Fruit fly (Drosophila melanogaster) whole organism, embryonic: Measurements from ENCODE around the gene Nepl7.

ENCODE experiments used
- Aef1 ChIP-seq: fragments of 200-800 bp; sonication (Bioruptor generic); IDR thresholded peaks from 3 replicates; pipeline ENCODE4 v1.3.6; 2022; ENCODE audit warnings: missing biosample characterization, missing genetic modification characterization
- Blimp-1 ChIP-seq: fragments of 200-800 bp; sonication (Bioruptor generic); optimal IDR thresholded peaks from 3 replicates; lab custom pipeline; 2018; ENCODE audit warnings: missing biosample characterization, missing genetic modification characterization, mild to moderate bottlenecking, moderate library complexity, missing genetic modification reagents
- CG10267 ChIP-seq: fragments of 200-800 bp; sonication (Bioruptor generic); optimal IDR thresholded peaks from 2 replicates; lab custom pipeline; 2018; ENCODE audit warnings: missing biosample characterization, mild to moderate bottlenecking, missing genetic modification characterization, moderate library complexity
- CG12071 ChIP-seq: fragments of 200-800 bp; sonication (Bioruptor generic); optimal IDR thresholded peaks from 3 replicates; lab custom pipeline; 2018; ENCODE audit warnings: missing biosample characterization, mild to moderate bottlenecking, missing genetic modification characterization
- CG12659 ChIP-seq: fragments of 200-800 bp; sonication (Bioruptor generic); optimal IDR thresholded peaks from 3 replicates; lab custom pipeline; 2017; ENCODE audit warnings: mild to moderate bottlenecking, missing biosample characterization, missing genetic modification reagents, missing genetic modification characterization
- CG13287 ChIP-seq: fragments of 200-800 bp; sonication (Bioruptor generic); IDR thresholded peaks from 2 replicates; pipeline ENCODE4 v1.3.6; 2022; ENCODE audit warnings: missing biosample characterization, missing genetic modification characterization; ENCODE audit not compliant: partially characterized antibody
- CG14710 ChIP-seq: fragments of 200-800 bp; sonication (Bioruptor generic); optimal IDR thresholded peaks from 3 replicates; lab custom pipeline; 2019; ENCODE audit warnings: missing biosample characterization, mild to moderate bottlenecking, missing genetic modification characterization, moderate library complexity
- CG15514 ChIP-seq: fragments of 200-800 bp; sonication (Bioruptor generic); optimal IDR thresholded peaks from 3 replicates; lab custom pipeline; 2017; ENCODE audit warnings: missing biosample characterization, missing genetic modification characterization, mild to moderate bottlenecking, moderate library complexity, missing genetic modification reagents
- CG1603 ChIP-seq: fragments of 200-800 bp; sonication (Bioruptor generic); optimal IDR thresholded peaks from 2 replicates; lab custom pipeline; 2019; ENCODE audit warnings: missing biosample characterization, mild to moderate bottlenecking, missing genetic modification characterization, moderate library complexity
- CG17802 ChIP-seq: fragments of 200-800 bp; sonication (Bioruptor generic); optimal IDR thresholded peaks from 2 replicates; lab custom pipeline; 2018; ENCODE audit warnings: missing biosample characterization, mild to moderate bottlenecking, missing genetic modification characterization, moderate library complexity
- CG2116 ChIP-seq: fragments of 200-800 bp; sonication (Bioruptor generic); optimal IDR thresholded peaks from 3 replicates; lab custom pipeline; 2018; ENCODE audit warnings: missing biosample characterization, mild to moderate bottlenecking, missing genetic modification characterization
- CG30020 ChIP-seq: fragments of 200-800 bp; optimal IDR thresholded peaks from 2 replicates; lab custom pipeline; 2019; ENCODE audit warnings: missing biosample characterization, mild to moderate bottlenecking, missing genetic modification characterization, moderate library complexity
- CG34422 ChIP-seq: fragments of 200-800 bp; sonication (Bioruptor generic); IDR thresholded peaks from 3 replicates; pipeline ENCODE4 v1.3.6; 2022; ENCODE audit warnings: missing biosample characterization, missing genetic modification characterization
- CG4617 ChIP-seq: fragments of 200-800 bp; sonication (Bioruptor generic); optimal IDR thresholded peaks from 3 replicates; lab custom pipeline; 2016; ENCODE audit warnings: missing biosample characterization, missing genetic modification characterization, borderline replicate concordance
- CG7928 ChIP-seq: fragments of 200-800 bp; sonication (Bioruptor generic); optimal IDR thresholded peaks from 2 replicates; lab custom pipeline; 2017; ENCODE audit warnings: missing biosample characterization, mild to moderate bottlenecking, missing genetic modification characterization
- CG8388 ChIP-seq: fragments of 200-800 bp; sonication (Bioruptor generic); optimal IDR thresholded peaks from 2 replicates; lab custom pipeline; 2019; ENCODE audit warnings: missing biosample characterization, mild to moderate bottlenecking, missing genetic modification characterization, moderate library complexity
- CG9876 ChIP-seq: fragments of 200-800 bp; sonication (Bioruptor generic); optimal IDR thresholded peaks from 2 replicates; lab custom pipeline; 2016; ENCODE audit warnings: missing biosample characterization, missing genetic modification characterization
- Chrac-16 ChIP-seq: fragments of 200-800 bp; sonication (Bioruptor generic); optimal IDR thresholded peaks from 3 replicates; lab custom pipeline; 2016; ENCODE audit warnings: missing biosample characterization, missing genetic modification characterization
- Dp ChIP-seq: fragments of 200-800 bp; sonication (Bioruptor generic); optimal IDR thresholded peaks from 2 replicates; lab custom pipeline; 2018; ENCODE audit warnings: missing biosample characterization, mild to moderate bottlenecking, missing genetic modification characterization, moderate library complexity
- Ets97D ChIP-seq: fragments of 200-800 bp; sonication (Bioruptor generic); optimal IDR thresholded peaks from 3 replicates; lab custom pipeline; 2016; ENCODE audit warnings: missing biosample characterization, missing genetic modification characterization
- HmgZ ChIP-seq: fragments of 200-800 bp; sonication (Bioruptor generic); optimal IDR thresholded peaks from 2 replicates; lab custom pipeline; 2018; ENCODE audit warnings: missing biosample characterization, mild to moderate bottlenecking, missing genetic modification characterization
- Hmx ChIP-seq: fragments of 200-800 bp; sonication (Bioruptor generic); optimal IDR thresholded peaks from 2 replicates; lab custom pipeline; 2016; ENCODE audit warnings: missing biosample characterization, missing genetic modification characterization
- Lpt ChIP-seq: fragments of >200 bp; optimal IDR thresholded peaks from 2 replicates; lab custom pipeline; 2018; ENCODE audit warnings: missing biosample characterization, missing genetic modification characterization
- MBD-R2 ChIP-seq: fragments of 200-800 bp; sonication (Bioruptor generic); IDR thresholded peaks from 2 replicates; pipeline ENCODE4 v1.3.6; 2022; ENCODE audit warnings: missing biosample characterization, missing genetic modification characterization
- Med ChIP-seq: fragments of 200-800 bp; sonication (Bioruptor generic); peaks from one replicate; lab custom pipeline; 2016; ENCODE audit warnings: missing biosample characterization, missing genetic modification characterization, mild to moderate bottlenecking, inconsistent platforms, moderate library complexity
- NfI ChIP-seq: fragments of 200-800 bp; sonication (Bioruptor generic); optimal IDR thresholded peaks from 3 replicates; lab custom pipeline; 2018; ENCODE audit warnings: missing biosample characterization, mild to moderate bottlenecking, missing genetic modification characterization, moderate library complexity
- PHDP ChIP-seq: fragments of 200-800 bp; sonication (Bioruptor generic); optimal IDR thresholded peaks from 3 replicates; lab custom pipeline; 2018; ENCODE audit warnings: missing biosample characterization, mild to moderate bottlenecking, missing genetic modification characterization, moderate library complexity
- Pdp1 ChIP-seq, 2 experiments: fragments of 200-800 bp; sonication (Bioruptor generic); optimal IDR thresholded peaks; 3 replicates each; lab custom pipeline; 2016; ENCODE audit warnings: missing biosample characterization in 2 of 2, missing genetic modification characterization in 2 of 2, mild to moderate bottlenecking in 1 of 2, moderate library complexity in 1 of 2
- Rfx ChIP-seq: fragments of 200-800 bp; sonication (Bioruptor generic); IDR thresholded peaks from 2 replicates; pipeline ENCODE4 v1.3.6; 2022; ENCODE audit warnings: missing biosample characterization, missing genetic modification characterization
- Sin3A ChIP-seq: fragments of >200 bp; optimal IDR thresholded peaks from 2 replicates; lab custom pipeline; 2018
- Sry-δ ChIP-seq: fragments of 200-800 bp; sonication (Bioruptor generic); optimal IDR thresholded peaks from 2 replicates; lab custom pipeline; 2016; ENCODE audit warnings: missing biosample characterization, missing genetic modification characterization
- crol ChIP-seq: fragments of 200-800 bp; sonication (Bioruptor generic); IDR thresholded peaks from 2 replicates; pipeline ENCODE4 v1.3.6; 2022; ENCODE audit warnings: missing biosample characterization, missing genetic modification characterization
- crp ChIP-seq, 2 experiments: fragments of 200-800 bp; sonication (Bioruptor generic); optimal IDR thresholded peaks; 2 replicates in 1 of 2; 3 replicates in 1 of 2; lab custom pipeline; 2017; ENCODE audit warnings: missing biosample characterization in 2 of 2, missing genetic modification characterization in 2 of 2, mild to moderate bottlenecking in 1 of 2, moderate library complexity in 1 of 2
- dm ChIP-seq: fragments of 200-800 bp; sonication (Bioruptor generic); optimal IDR thresholded peaks from 3 replicates; lab custom pipeline; 2016; ENCODE audit warnings: missing biosample characterization, missing genetic modification characterization
- dpn ChIP-seq, 2 experiments: fragments of 200-800 bp; sonication (Bioruptor generic); optimal IDR thresholded peaks; 3 replicates each; lab custom pipeline; 2016; ENCODE audit warnings: missing biosample characterization in 2 of 2, missing genetic modification characterization in 2 of 2
- mam ChIP-seq: fragments of 200-800 bp; sonication (Bioruptor generic); optimal IDR thresholded peaks from 3 replicates; lab custom pipeline; 2016; ENCODE audit warnings: missing biosample characterization, missing genetic modification characterization
- nerfin-2 ChIP-seq: fragments of 200-800 bp; sonication (Bioruptor generic); IDR thresholded peaks from 2 replicates; pipeline ENCODE4 v1.3.6; 2022; ENCODE audit warnings: missing biosample characterization, missing genetic modification characterization; ENCODE audit not compliant: partially characterized antibody
- phol ChIP-seq: fragments of 200-800 bp; sonication (Bioruptor generic); optimal IDR thresholded peaks from 3 replicates; lab custom pipeline; 2018; ENCODE audit warnings: missing biosample characterization, mild to moderate bottlenecking, missing genetic modification characterization, moderate library complexity
- pzg ChIP-seq: fragments of 200-800 bp; sonication (Bioruptor generic); optimal IDR thresholded peaks from 3 replicates; lab custom pipeline; 2018; ENCODE audit warnings: missing biosample characterization, mild to moderate bottlenecking, missing genetic modification characterization, moderate library complexity
- row ChIP-seq: fragments of 200-800 bp; sonication (Bioruptor generic); IDR thresholded peaks from 3 replicates; pipeline ENCODE4 v1.3.6; 2022; ENCODE audit warnings: missing biosample characterization, missing genetic modification characterization
- sens ChIP-seq: fragments of 200-800 bp; sonication (Bioruptor generic); peaks from one replicate; lab custom pipeline; 2016; ENCODE audit warnings: missing biosample characterization, missing genetic modification characterization
- sna ChIP-seq: fragments of 200-800 bp; sonication (Bioruptor generic); IDR thresholded peaks from 2 replicates; pipeline ENCODE4 v1.3.6; 2022; ENCODE audit warnings: missing biosample characterization, missing genetic modification characterization; ENCODE audit not compliant: partially characterized antibody
- ssp ChIP-seq: fragments of 200-800 bp; sonication (Bioruptor generic); IDR thresholded peaks from 2 replicates; pipeline ENCODE4 v1.3.6; 2022; ENCODE audit warnings: missing biosample characterization, missing genetic modification characterization
- stwl ChIP-seq: fragments of 200-800 bp; sonication (Bioruptor generic); optimal IDR thresholded peaks from 3 replicates; lab custom pipeline; 2018; ENCODE audit warnings: missing biosample characterization, mild to moderate bottlenecking, missing genetic modification characterization, moderate library complexity
- ttk ChIP-seq: fragments of 200-800 bp; sonication (Bioruptor generic); IDR thresholded peaks from 2 replicates; pipeline ENCODE4 v2.1.2; 2022; ENCODE audit warnings: missing biosample characterization, missing genetic modification characterization
- vvl ChIP-seq: fragments of 200-800 bp; sonication (Bioruptor generic); IDR thresholded peaks from 2 replicates; pipeline ENCODE4 v1.3.6; 2022; ENCODE audit warnings: missing biosample characterization, missing genetic modification characterization
- zen ChIP-seq: fragments of 200-800 bp; sonication (Bioruptor generic); optimal IDR thresholded peaks from 3 replicates; lab custom pipeline; 2018; ENCODE audit warnings: missing biosample characterization, mild to moderate bottlenecking, missing genetic modification characterization, moderate library complexity

Gene Nepl7

dm6 chr2L:12712852-12713251, 43.3 kb upstream of the Nepl7 start, which contains the start of gene CG5787:
TSS of gene CG5787 (minus strand) at chr2L:12712952.
- peak; percentile 39 for TF ChIP-seq sens (GFP tag; lab: Kevin White, UChicago)
- peak; percentile 19 for TF ChIP-seq CG8388 (GFP tag; lab: Kevin White, UChicago)
- TF ChIP-seq CG9876: no peak

dm6 chr2L:12712255-12712654, 42.7 kb upstream of the Nepl7 start:
- TF ChIP-seq Dp (peak; percentile 26), CG4617 (GFP tag; lab: Kevin White, UChicago) (peak; percentile 73), mam (GFP tag; lab: Kevin White, UChicago) (peak; percentile 6), CG13287 (peak; percentile 30; the same call in 1 of the 2 replicates), Rfx (GFP tag; lab: Robert Waterston, UW) (peak; percentile 31), CG34422 (GFP tag; lab: Robert Waterston, UW) (peak; percentile 61; the same call in 1 of the 3 replicates), Hmx (GFP tag; lab: Kevin White, UChicago) (no peak), CG17802 (tag; lab: Kevin White, UChicago) (no peak), ttk (no peak), CG12071 (GFP tag; lab: Kevin White, UChicago) (no peak), Blimp-1 (GFP tag; lab: Kevin White, UChicago) (no peak), CG14710 (tag; lab: Kevin White, UChicago) (peak; percentile 55), row (GFP tag; lab: Robert Waterston, UW) (peak; percentile 40; the same call in 1 of the 3 replicates), zen (tag; lab: Kevin White, UChicago) (peak; percentile 10), NfI (GFP tag; lab: Kevin White, UChicago) (peak; percentile 3), phol (tag; lab: Kevin White, UChicago) (peak; percentile 52), CG30020 (peak; percentile 63), Med (GFP tag; lab: Kevin White, UChicago) (no peak), CG10267 (tag; lab: Kevin White, UChicago) (peak; percentile 64), vvl (GFP tag; lab: Robert Waterston, UW) (peak; percentile 47), CG1603 (tag; lab: Kevin White, UChicago) (peak; percentile 62), dm (peak; percentile 2), CG15514 (GFP tag; lab: Kevin White, UChicago) (peak; percentile 50), Sry-δ (GFP tag; lab: Kevin White, UChicago) (peak; percentile 6), Aef1 (GFP tag; lab: Robert Waterston, UW) (no peak), Lpt (no peak), HmgZ (peak; percentile 26), Ets97D (GFP tag; lab: Kevin White, UChicago) (peak; percentile 26), ssp (GFP tag; lab: Robert Waterston, UW) (0 out of 2 replicates have a peak, but pooled peaks have one; percentile 7), Sin3A (lab: Kevin White, UChicago) (peak; percentile 33), CG12659 (GFP tag; lab: Kevin White, UChicago) (peak; percentile 54), nerfin-2 (GFP tag; lab: Robert Waterston, UW) (peak; percentile 11; the same call in 1 of the 2 replicates), pzg (GFP tag; lab: Kevin White, UChicago) (peak; percentile 54), sna (GFP tag; lab: Robert Waterston, UW) (0 out of 2 replicates have a peak, but pooled peaks have one; percentile 15), MBD-R2 (GFP tag; lab: Robert Waterston, UW) (peak; percentile 84), CG7928 (GFP tag; lab: Kevin White, UChicago) (peak; percentile 91), CG2116 (GFP tag; lab: Kevin White, UChicago) (peak; percentile 93), Pdp1 (GFP tag; optimal IDR thresholded peaks at IDR 0.05; lab: Kevin White, UChicago) (peak in 1 of 2 experiments; percentile 6), crol (peak; percentile 32; the same call in 1 of the 2 replicates), dpn (GFP tag; optimal IDR thresholded peaks at IDR 0.05; lab: Kevin White, UChicago) (peak in 1 of 2 experiments; percentile 18), crp (GFP tag; optimal IDR thresholded peaks at IDR 0.05; lab: Kevin White, UChicago) (peak in 1 of 2 experiments; percentile 15), stwl (tag; lab: Kevin White, UChicago) (peak; percentile 84), PHDP (tag; lab: Kevin White, UChicago) (no peak), Chrac-16 (peak; percentile 2)
